Worm (Caenorhabditis elegans) whole organism, young adult: ENCODE results near the gene twk-23.
"Not testable (repeated sequence)": the region's sequence is repeated elsewhere in the genome, so short reads cannot be mapped to it uniquely, and the experiment has no call there.

Experiments
- C06A6.2 ChIP-seq: fragments of 200-800 bp; sonication (Bioruptor generic); conservative IDR thresholded peaks from 2 replicates; pipeline ENCODE4 v1.3.6; 2022; ENCODE audit warnings: missing genetic modification characterization, missing compliant biosample characterization
- ceh-40 ChIP-seq: fragments of 200-800 bp; sonication (Bioruptor generic); IDR thresholded peaks from 2 replicates; pipeline ENCODE4 v1.3.6; 2022; ENCODE audit warnings: missing genetic modification characterization, missing compliant biosample characterization

DNA sequence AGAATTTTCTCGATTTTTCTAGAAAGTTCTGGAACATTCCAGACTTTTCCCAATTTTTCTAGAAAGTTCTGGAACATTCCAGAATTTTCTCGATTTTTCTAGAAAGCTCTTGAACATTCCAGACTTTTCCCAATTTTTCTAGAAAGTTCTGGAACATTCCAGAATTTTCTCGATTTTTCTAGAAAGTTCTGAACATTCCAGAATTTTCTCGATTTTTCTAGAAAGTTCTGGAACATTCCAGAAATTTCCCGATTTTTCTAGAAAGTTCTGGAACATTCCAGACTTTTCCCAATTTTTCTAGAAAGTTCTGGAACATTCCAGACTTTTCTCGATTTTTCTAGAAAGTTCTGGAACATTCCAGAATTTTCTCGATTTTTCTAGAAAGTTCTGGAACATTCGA is 28.1 kb downstream of the twk-23 start:
- TF ChIP-seq C06A6.2 = not testable (repeated sequence)
- 0 out of 2 replicates have a peak, but pooled peaks have one; percentile 30 for TF ChIP-seq ceh-40 (GFP tag; lab: Robert Waterston, UW)
